Worm (Caenorhabditis elegans) whole organism, early embryonic: ENCODE measurements around the gene nhr-176.

Source experiments
- B0310.2 ChIP-seq: sonication (generic microtip); optimal IDR thresholded peaks from 2 replicates; lab custom pipeline; 2016; ENCODE audit warnings: mild to moderate bottlenecking, missing genetic modification characterization, missing compliant biosample characterization
- ama-1 ChIP-seq: fragments of 150-350 bp; optimal IDR thresholded peaks from 2 replicates; lab custom pipeline; 2014
- ceh-13 ChIP-seq: fragments of 200-800 bp; sonication (Bioruptor generic); optimal IDR thresholded peaks from 2 replicates; lab custom pipeline; 2018; ENCODE audit warnings: mild to moderate bottlenecking, missing genetic modification characterization, missing compliant biosample characterization
- hnd-1 ChIP-seq: sonication (generic microtip); optimal IDR thresholded peaks from 2 replicates; lab custom pipeline; 2016; ENCODE audit warnings: missing genetic modification characterization, missing compliant biosample characterization
- pes-1 ChIP-seq: fragments of 200-800 bp; sonication (Bioruptor generic); IDR thresholded peaks from 2 replicates; pipeline ENCODE4 v1.3.6; 2022; ENCODE audit warnings: missing genetic modification reagents, missing genetic modification characterization, missing compliant biosample characterization
- tra-4 ChIP-seq: sonication (generic microtip); optimal IDR thresholded peaks from 2 replicates; lab custom pipeline; 2017; ENCODE audit warnings: missing genetic modification characterization, missing compliant biosample characterization

DNA sequence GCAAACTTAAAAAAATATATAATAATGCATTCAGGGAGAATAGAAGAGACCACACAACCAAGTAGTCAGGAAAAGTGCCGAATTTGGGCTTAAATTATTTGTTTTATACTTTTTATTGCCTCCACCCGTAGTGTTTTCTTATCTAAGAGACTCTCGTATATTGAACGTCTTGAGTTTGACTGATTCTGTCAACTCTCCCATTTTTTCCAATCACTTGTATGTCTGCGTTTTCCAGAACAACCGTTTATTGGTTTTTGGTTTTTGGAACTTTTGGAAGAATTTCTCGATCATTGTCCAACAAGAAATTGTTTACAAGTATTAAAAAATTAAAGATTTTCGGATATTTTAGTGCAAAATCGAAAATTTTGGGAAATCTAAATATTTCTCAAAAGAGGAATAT, 27.4 kb upstream of the nhr-176 start:
- TF ChIP-seq ceh-13 (GFP tag; lab: Kevin White, UChicago) (no peak), ama-1 (no peak), pes-1 (GFP tag; lab: Robert Waterston, UW) (no peak), tra-4 (tag; lab: Kevin White, UChicago) (no peak), B0310.2 (tag; lab: Kevin White, UChicago) (no peak), hnd-1 (no peak)
